Worm (Caenorhabditis elegans): ENCODE data around the gene slc-28.2.

DNA sequence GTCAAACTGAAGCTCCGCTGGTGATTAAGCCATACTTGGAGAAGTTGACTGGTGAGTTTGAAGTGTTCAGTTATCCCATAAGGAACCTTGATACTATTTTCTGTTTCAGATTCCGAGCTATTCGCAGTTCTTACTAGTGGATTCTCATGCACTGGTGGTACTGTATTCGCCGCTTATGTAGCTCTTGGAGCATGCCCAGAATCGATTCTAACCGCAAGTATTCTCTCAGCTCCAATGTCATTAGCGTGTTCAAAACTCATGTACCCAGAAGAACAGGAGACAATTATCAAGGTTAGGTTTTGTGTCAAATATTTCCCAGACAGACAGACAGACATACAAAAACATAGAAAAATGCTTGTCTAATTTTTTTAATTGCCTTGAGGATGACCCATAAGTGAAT lies 4.9 kb downstream of the slc-28.2 start:
- TF ChIP-seq ztf-23 (GFP tag; IDR thresholded peaks at IDR 0.05) (no peak), flt-1 (GFP tag; IDR thresholded peaks at IDR 0.05) (no peak), tab-1 (GFP tag; IDR thresholded peaks at IDR 0.05) (no peak)
